Fruit fly (Drosophila melanogaster): Measurements from ENCODE around the gene CG11854.

CG11854 gene

dm6 chr3R:25281165-25281564, 39.3 kb downstream of the CG11854 start, which contains the start of gene CG11892 (continued):
- peak; percentile 41 for TF ChIP-seq NfI (GFP tag; optimal IDR thresholded peaks at IDR 0.05)
- peak; percentile 64 for TF ChIP-seq HHEX (GFP tag; optimal IDR thresholded peaks at IDR 0.05)
- TF ChIP-seq Ets65A (GFP tag): peak; percentile 88
- peak; percentile 21; the same call in 1 of the 2 replicates for TF ChIP-seq Atf6 (GFP tag; IDR thresholded peaks at IDR 0.05)
- TF ChIP-seq odd (GFP tag; optimal IDR thresholded peaks at IDR 0.05): peak; percentile 66
- TF ChIP-seq CG7928 (GFP tag; optimal IDR thresholded peaks at IDR 0.05): peak; percentile 45
- TF ChIP-seq Ada2b (GFP tag; IDR thresholded peaks at IDR 0.05): no peak
- no peak for TF ChIP-seq sens (GFP tag)
- no peak for TF ChIP-seq zf30C (GFP tag; optimal IDR thresholded peaks at IDR 0.05)
- peak; percentile 15 for TF ChIP-seq exex (tag; optimal IDR thresholded peaks at IDR 0.05)
- peak; percentile 55 for TF ChIP-seq Meics (GFP tag; optimal IDR thresholded peaks at IDR 0.05)
- peak; percentile 69 for TF ChIP-seq MTF-1 (GFP tag; optimal IDR thresholded peaks at IDR 0.05; ENCODE audit: borderline replicate concordance)
- TF ChIP-seq CG30403 (GFP tag; optimal IDR thresholded peaks at IDR 0.05): no peak
- TF ChIP-seq CG18262 (tag; optimal IDR thresholded peaks at IDR 0.05): no peak
- no peak for TF ChIP-seq CG1602 (GFP tag; optimal IDR thresholded peaks at IDR 0.05)
- peak; percentile 74 for TF ChIP-seq Fer1 (GFP tag; optimal IDR thresholded peaks at IDR 0.05)
- TF ChIP-seq tap (tag; optimal IDR thresholded peaks at IDR 0.05): peak; percentile 52
- TF ChIP-seq maf-S (GFP tag; optimal IDR thresholded peaks at IDR 0.05): no peak
- peak; percentile 26 for TF ChIP-seq CG10209 (GFP tag; optimal IDR thresholded peaks at IDR 0.05)
- TF ChIP-seq B-H2 (GFP tag; optimal IDR thresholded peaks at IDR 0.05): peak; percentile 19
- TF ChIP-seq dmrt99B (tag; optimal IDR thresholded peaks at IDR 0.05): peak; percentile 27
- TF ChIP-seq CG8359 (GFP tag; optimal IDR thresholded peaks at IDR 0.05; ENCODE audit: borderline replicate concordance): peak; percentile 6
- peak; percentile 69; the same call in 1 of the 3 replicates for TF ChIP-seq ci (GFP tag; IDR thresholded peaks at IDR 0.05)
- TF ChIP-seq otp (GFP tag; IDR thresholded peaks at IDR 0.05): peak; percentile 45; the same call in 1 of the 3 replicates
- TF ChIP-seq wek (GFP tag; optimal IDR thresholded peaks at IDR 0.05): peak; percentile 49
- TF ChIP-seq BtbVII (GFP tag; optimal IDR thresholded peaks at IDR 0.05): peak; percentile 52
- peak; percentile 53 for TF ChIP-seq CG15514 (GFP tag; optimal IDR thresholded peaks at IDR 0.05)
- peak; percentile 21 for TF ChIP-seq org-1 (GFP tag; optimal IDR thresholded peaks at IDR 0.05)
- TF ChIP-seq caup (GFP tag; optimal IDR thresholded peaks at IDR 0.05; ENCODE audit: severe bottlenecking): peak; percentile 58
- peak; percentile 60 for TF ChIP-seq CG15269 (tag; optimal IDR thresholded peaks at IDR 0.05)
- TF ChIP-seq ATbp (GFP tag; optimal IDR thresholded peaks at IDR 0.05): peak; percentile 82
- peak; percentile 53 for TF ChIP-seq gem (tag; optimal IDR thresholded peaks at IDR 0.05)
- TF ChIP-seq lilli (GFP tag; optimal IDR thresholded peaks at IDR 0.05): peak; percentile 15
- TF ChIP-seq CrebB (tag; optimal IDR thresholded peaks at IDR 0.05): peak; percentile 66
- TF ChIP-seq CG13894 (tag; optimal IDR thresholded peaks at IDR 0.05): peak; percentile 68
- peak; percentile 19 for TF ChIP-seq fd64A (GFP tag; optimal IDR thresholded peaks at IDR 0.05)
- TF ChIP-seq CG1792 (GFP tag; optimal IDR thresholded peaks at IDR 0.05): no peak
- TF ChIP-seq cwo (GFP tag; optimal IDR thresholded peaks at IDR 0.05): peak; percentile 54
- TF ChIP-seq CG15011 (GFP tag; optimal IDR thresholded peaks at IDR 0.05): peak; percentile 31
- TF ChIP-seq salm (tag; optimal IDR thresholded peaks at IDR 0.05): peak; percentile 16
- TF ChIP-seq CG8290 (GFP tag; optimal IDR thresholded peaks at IDR 0.05): no peak
- peak in 1 of 2 experiments; percentile 93 for TF ChIP-seq CG8290 (tag; optimal IDR thresholded peaks at IDR 0.05)
- no peak for TF ChIP-seq hkb (optimal IDR thresholded peaks at IDR 0.05)
- TF ChIP-seq hkb (GFP tag; IDR thresholded peaks at IDR 0.05): peak; percentile 27; the same call in 1 of the 2 replicates
- TF ChIP-seq sqz (GFP tag; optimal IDR thresholded peaks at IDR 0.05): no peak
- no peak for TF ChIP-seq pan (optimal IDR thresholded peaks at IDR 0.05)
- TF ChIP-seq pan (GFP tag; optimal IDR thresholded peaks at IDR 0.05 in 1 of 2, IDR thresholded peaks at IDR 0.05 in 1 of 2): no peak
- TF ChIP-seq Spps (tag; optimal IDR thresholded peaks at IDR 0.05): no peak
- no peak for TF ChIP-seq CG10654 (GFP tag; optimal IDR thresholded peaks at IDR 0.05)
- TF ChIP-seq sd (tag; optimal IDR thresholded peaks at IDR 0.05): peak; percentile 31
- TF ChIP-seq CG6683 (GFP tag; optimal IDR thresholded peaks at IDR 0.05): no peak
